Fruit fly (Drosophila melanogaster) whole organism, embryonic: ENCODE data around the gene Hsp67Ba.

Source experiments
- BEAF-32 ChIP-seq: fragments of 200-800 bp; sonication (Bioruptor generic); optimal IDR thresholded peaks from 3 replicates; lab custom pipeline; 2017; ENCODE audit warnings: missing biosample characterization, missing genetic modification characterization, mild to moderate bottlenecking, moderate library complexity, missing genetic modification reagents
- CG1024 ChIP-seq: fragments of 200-800 bp; sonication (Bioruptor generic); IDR thresholded peaks from 2 replicates; pipeline ENCODE4 v1.3.6; 2022; ENCODE audit warnings: missing biosample characterization, missing genetic modification characterization
- CG10274 ChIP-seq: fragments of 200-800 bp; sonication (Bioruptor generic); optimal IDR thresholded peaks from 3 replicates; lab custom pipeline; 2017; ENCODE audit warnings: missing biosample characterization, mild to moderate bottlenecking, missing genetic modification characterization
- CG10543 ChIP-seq: fragments of 200-800 bp; sonication (Bioruptor generic); optimal IDR thresholded peaks from 3 replicates; lab custom pipeline; 2017; ENCODE audit warnings: missing biosample characterization, mild to moderate bottlenecking, missing genetic modification characterization, moderate library complexity
- CG11093 ChIP-seq: fragments of 200-800 bp; sonication (Bioruptor generic); IDR thresholded peaks from 3 replicates; pipeline ENCODE4 v1.3.6; 2022; ENCODE audit warnings: missing biosample characterization, missing genetic modification characterization
- CG11456 ChIP-seq: fragments of 200-800 bp; sonication (Bioruptor generic); IDR thresholded peaks from 3 replicates; pipeline ENCODE4 v1.3.6; 2022; ENCODE audit warnings: missing biosample characterization, missing genetic modification characterization
- CG12071 ChIP-seq: fragments of 200-800 bp; sonication (Bioruptor generic); optimal IDR thresholded peaks from 3 replicates; lab custom pipeline; 2018; ENCODE audit warnings: missing biosample characterization, mild to moderate bottlenecking, missing genetic modification characterization
- CG13775 ChIP-seq: fragments of 200-800 bp; sonication (Bioruptor generic); optimal IDR thresholded peaks from 3 replicates; lab custom pipeline; 2017; ENCODE audit warnings: missing biosample characterization, mild to moderate bottlenecking, missing genetic modification characterization
- CG14050 ChIP-seq: fragments of 200-800 bp; sonication (Bioruptor generic); IDR thresholded peaks from 3 replicates; pipeline ENCODE4 v1.3.6; 2022; ENCODE audit warnings: missing biosample characterization, missing genetic modification characterization
- CG14710 ChIP-seq: fragments of 200-800 bp; sonication (Bioruptor generic); optimal IDR thresholded peaks from 3 replicates; lab custom pipeline; 2019; ENCODE audit warnings: missing biosample characterization, mild to moderate bottlenecking, missing genetic modification characterization, moderate library complexity
- CG1603 ChIP-seq: fragments of 200-800 bp; sonication (Bioruptor generic); optimal IDR thresholded peaks from 2 replicates; lab custom pipeline; 2019; ENCODE audit warnings: missing biosample characterization, mild to moderate bottlenecking, missing genetic modification characterization, moderate library complexity
- CG16779 ChIP-seq: fragments of 200-800 bp; sonication (Bioruptor generic); IDR thresholded peaks from 2 replicates; pipeline ENCODE4 v1.3.6; 2022; ENCODE audit warnings: missing biosample characterization, missing genetic modification characterization
- CG18262 ChIP-seq: fragments of 200-800 bp; optimal IDR thresholded peaks from 3 replicates; lab custom pipeline; 2019; ENCODE audit warnings: missing biosample characterization, mild to moderate bottlenecking, missing genetic modification characterization, moderate library complexity
- CG2202 ChIP-seq: fragments of 200-800 bp; sonication (Bioruptor generic); optimal IDR thresholded peaks from 2 replicates; lab custom pipeline; 2018; ENCODE audit warnings: missing biosample characterization, mild to moderate bottlenecking, missing genetic modification characterization
- CG33213 ChIP-seq: fragments of 200-800 bp; sonication (Bioruptor generic); optimal IDR thresholded peaks from 3 replicates; lab custom pipeline; 2016; ENCODE audit warnings: missing biosample characterization, missing genetic modification characterization
- CG4707 ChIP-seq: fragments of 200-800 bp; sonication (Bioruptor generic); optimal IDR thresholded peaks from 2 replicates; lab custom pipeline; 2018; ENCODE audit warnings: missing biosample characterization, mild to moderate bottlenecking, missing genetic modification characterization, moderate library complexity
- CG4730 ChIP-seq: fragments of 200-800 bp; sonication (Bioruptor generic); IDR thresholded peaks from 2 replicates; pipeline ENCODE4 v1.3.6; 2022; ENCODE audit warnings: missing biosample characterization, missing genetic modification characterization
- CG5953 ChIP-seq: fragments of 200-800 bp; sonication (Bioruptor generic); IDR thresholded peaks from 2 replicates; pipeline ENCODE4 v1.3.6; 2022; ENCODE audit warnings: missing biosample characterization, missing genetic modification characterization
- CG7556 ChIP-seq: fragments of 200-800 bp; sonication (Bioruptor generic); optimal IDR thresholded peaks from 2 replicates; lab custom pipeline; 2017; ENCODE audit warnings: missing biosample characterization, mild to moderate bottlenecking, missing genetic modification characterization
- Doc3 ChIP-seq: fragments of 200-800 bp; sonication (Bioruptor generic); IDR thresholded peaks from 3 replicates; pipeline ENCODE4 v1.3.6; 2022; ENCODE audit warnings: missing biosample characterization, missing genetic modification characterization; ENCODE audit not compliant: partially characterized antibody
- Dp ChIP-seq: fragments of 200-800 bp; sonication (Bioruptor generic); optimal IDR thresholded peaks from 2 replicates; lab custom pipeline; 2018; ENCODE audit warnings: missing biosample characterization, mild to moderate bottlenecking, missing genetic modification characterization, moderate library complexity
- HmgD ChIP-seq: fragments of 200-800 bp; sonication (Bioruptor generic); optimal IDR thresholded peaks from 3 replicates; lab custom pipeline; 2016; ENCODE audit warnings: missing biosample characterization, missing genetic modification characterization
- Hmx ChIP-seq: fragments of 200-800 bp; sonication (Bioruptor generic); optimal IDR thresholded peaks from 2 replicates; lab custom pipeline; 2016; ENCODE audit warnings: missing biosample characterization, missing genetic modification characterization
- Hr39 ChIP-seq: fragments of >200 bp; optimal IDR thresholded peaks from 2 replicates; lab custom pipeline; 2017
- Jarid2 ChIP-seq: fragments of 200-800 bp; sonication (Bioruptor generic); optimal IDR thresholded peaks from 3 replicates; lab custom pipeline; 2017; ENCODE audit warnings: mild to moderate bottlenecking, missing biosample characterization, missing genetic modification reagents, missing genetic modification characterization
- NK7.1 ChIP-seq: fragments of 200-800 bp; sonication (Bioruptor generic); optimal IDR thresholded peaks from 3 replicates; lab custom pipeline; 2016; ENCODE audit warnings: missing biosample characterization, missing genetic modification characterization
- Oaz ChIP-seq: fragments of 200-800 bp; sonication (Bioruptor generic); IDR thresholded peaks from 2 replicates; pipeline ENCODE4 v1.3.6; 2022; ENCODE audit warnings: missing biosample characterization, missing genetic modification characterization
- Stat92E ChIP-seq, 3 experiments: fragments of >200 bp in 2 of 3; fragments of 200-800 bp in 1 of 3; sonication (Bioruptor generic) in 1 of 3; optimal IDR thresholded peaks; 2 replicates each; lab custom pipeline; 2017 to 2019; ENCODE audit warnings: missing biosample characterization in 3 of 3, missing genetic modification characterization in 3 of 3, mild to moderate bottlenecking in 1 of 3, moderate library complexity in 1 of 3
- Trl ChIP-seq, 3 experiments: fragments of >200 bp in 2 of 3; fragments of 200-800 bp in 1 of 3; sonication (Bioruptor generic) in 1 of 3; optimal IDR thresholded peaks; 2 replicates in 1 of 3; 3 replicates in 2 of 3; lab custom pipeline; 2016 to 2017; ENCODE audit warnings: missing biosample characterization in 1 of 3, missing genetic modification characterization in 1 of 3
- Vsx1 ChIP-seq: fragments of 200-800 bp; sonication (Bioruptor generic); optimal IDR thresholded peaks from 2 replicates; lab custom pipeline; 2017; ENCODE audit warnings: missing biosample characterization, mild to moderate bottlenecking, missing genetic modification characterization, missing genetic modification reagents
- ac ChIP-seq: fragments of 200-800 bp; sonication (Bioruptor generic); optimal IDR thresholded peaks from 3 replicates; lab custom pipeline; 2017; ENCODE audit warnings: missing biosample characterization, mild to moderate bottlenecking, missing genetic modification characterization
- ap ChIP-seq: fragments of 200-800 bp; sonication (Bioruptor generic); IDR thresholded peaks from 2 replicates; pipeline ENCODE4 v1.3.6; 2022; ENCODE audit warnings: missing biosample characterization, missing genetic modification characterization
- btn ChIP-seq: fragments of 200-800 bp; sonication (Bioruptor generic); optimal IDR thresholded peaks from 2 replicates; lab custom pipeline; 2016; ENCODE audit warnings: missing biosample characterization, missing genetic modification characterization
- crp ChIP-seq, 2 experiments: fragments of 200-800 bp; sonication (Bioruptor generic); optimal IDR thresholded peaks; 2 replicates in 1 of 2; 3 replicates in 1 of 2; lab custom pipeline; 2017; ENCODE audit warnings: missing biosample characterization in 2 of 2, missing genetic modification characterization in 2 of 2, mild to moderate bottlenecking in 1 of 2, moderate library complexity in 1 of 2
- da ChIP-seq: fragments of 200-800 bp; sonication (Bioruptor generic); optimal IDR thresholded peaks from 2 replicates; lab custom pipeline; 2016; ENCODE audit warnings: missing biosample characterization, missing genetic modification characterization
- fd102C ChIP-seq: fragments of 200-800 bp; sonication (Bioruptor generic); optimal IDR thresholded peaks from 2 replicates; lab custom pipeline; 2018; ENCODE audit warnings: missing biosample characterization, mild to moderate bottlenecking, missing genetic modification characterization, moderate library complexity
- fd64A ChIP-seq: fragments of 200-800 bp; sonication (Bioruptor generic); optimal IDR thresholded peaks from 3 replicates; lab custom pipeline; 2018; ENCODE audit warnings: missing biosample characterization, mild to moderate bottlenecking, missing genetic modification characterization
- ftz-f1 ChIP-seq: fragments of 200-800 bp; sonication (Bioruptor generic); optimal IDR thresholded peaks from 2 replicates; lab custom pipeline; 2016; ENCODE audit warnings: missing biosample characterization, missing genetic modification characterization
- ham ChIP-seq: fragments of 200-800 bp; sonication (Bioruptor generic); IDR thresholded peaks from 2 replicates; pipeline ENCODE4 v1.3.6; 2022; ENCODE audit warnings: missing biosample characterization, missing genetic modification characterization
- hb ChIP-seq: fragments of 200-800 bp; sonication (Bioruptor generic); IDR thresholded peaks from 3 replicates; pipeline ENCODE4 v1.3.6; 2022; ENCODE audit warnings: missing biosample characterization, missing genetic modification characterization; ENCODE audit not compliant: partially characterized antibody
- her ChIP-seq: fragments of 200-800 bp; sonication (Bioruptor generic); optimal IDR thresholded peaks from 2 replicates; lab custom pipeline; 2016; ENCODE audit warnings: missing biosample characterization, missing genetic modification characterization
- mirr ChIP-seq: fragments of 200-800 bp; sonication (Bioruptor generic); optimal IDR thresholded peaks from 3 replicates; lab custom pipeline; 2018; ENCODE audit warnings: missing biosample characterization, mild to moderate bottlenecking, missing genetic modification characterization
- mld ChIP-seq: fragments of 200-800 bp; sonication (Bioruptor generic); IDR thresholded peaks from 3 replicates; pipeline ENCODE4 v1.3.6; 2022; ENCODE audit warnings: missing biosample characterization, missing genetic modification characterization; ENCODE audit not compliant: partially characterized antibody
- nmo ChIP-seq: fragments of 200-800 bp; sonication (Bioruptor generic); optimal IDR thresholded peaks from 2 replicates; lab custom pipeline; 2018; ENCODE audit warnings: missing biosample characterization, mild to moderate bottlenecking, missing genetic modification characterization, moderate library complexity
- onecut ChIP-seq: fragments of 200-800 bp; sonication (Bioruptor generic); IDR thresholded peaks from 2 replicates; pipeline ENCODE4 v1.3.6; 2022; ENCODE audit warnings: missing biosample characterization, missing genetic modification characterization
- org-1 ChIP-seq: fragments of 200-800 bp; sonication (Bioruptor generic); optimal IDR thresholded peaks from 2 replicates; lab custom pipeline; 2017; ENCODE audit warnings: missing biosample characterization, missing genetic modification characterization
- pzg ChIP-seq: fragments of 200-800 bp; sonication (Bioruptor generic); optimal IDR thresholded peaks from 3 replicates; lab custom pipeline; 2018; ENCODE audit warnings: missing biosample characterization, mild to moderate bottlenecking, missing genetic modification characterization, moderate library complexity
- shn ChIP-seq: fragments of 200-800 bp; sonication (Bioruptor generic); optimal IDR thresholded peaks from 3 replicates; lab custom pipeline; 2016; ENCODE audit warnings: missing biosample characterization, missing genetic modification characterization
- twi ChIP-seq: fragments of 200-800 bp; optimal IDR thresholded peaks from 2 replicates; lab custom pipeline; 2019; ENCODE audit warnings: missing biosample characterization, mild to moderate bottlenecking, missing genetic modification characterization, moderate library complexity

The Hsp67Ba gene

dm6 chr3L:9420054-9420818, 40.9 kb upstream of the Hsp67Ba start (continued):
- TF ChIP-seq twi (tag; lab: Kevin White, UChicago) = no peak
- TF ChIP-seq Trl (optimal IDR thresholded peaks at IDR 0.05; lab: Kevin White, UChicago) = peak in 1 of 2 experiments; percentile 1
- no peak for TF ChIP-seq Trl (GFP tag; optimal IDR thresholded peaks at IDR 0.05; lab: Kevin White, UChicago)
- TF ChIP-seq crp (GFP tag; optimal IDR thresholded peaks at IDR 0.05; lab: Kevin White, UChicago) = no peak
- TF ChIP-seq CG1024 = peak; percentile 26; the same call in 1 of the 2 replicates
- TF ChIP-seq shn (GFP tag; lab: Kevin White, UChicago) = no peak
- TF ChIP-seq nmo (GFP tag; lab: Kevin White, UChicago) = peak; percentile 46
- TF ChIP-seq CG18262 (tag; lab: Kevin White, UChicago) = peak; percentile 56
- TF ChIP-seq NK7.1 (GFP tag; lab: Kevin White, UChicago) = no peak
- TF ChIP-seq Hmx = no peak
- peak; percentile 50 for TF ChIP-seq org-1 (GFP tag; lab: Kevin White, UChicago)
- no peak for TF ChIP-seq her (GFP tag; lab: Kevin White, UChicago)
- TF ChIP-seq CG16779 = no peak
- TF ChIP-seq Hr39 = no peak
- no peak for TF ChIP-seq CG12071 (GFP tag; lab: Kevin White, UChicago)
- TF ChIP-seq Vsx1 = no peak
- TF ChIP-seq CG14710 = no peak
- TF ChIP-seq da = no peak
- TF ChIP-seq CG2202 (tag; lab: Kevin White, UChicago) = no peak
- TF ChIP-seq hb (GFP tag; lab: Robert Waterston, UW) = no peak
- TF ChIP-seq CG10543 = no peak
- no peak for TF ChIP-seq Oaz (GFP tag; lab: Robert Waterston, UW)
- no peak for TF ChIP-seq CG10274 (GFP tag; lab: Kevin White, UChicago)
- peak; percentile 62 for TF ChIP-seq CG7556 (GFP tag; lab: Kevin White, UChicago)
- no peak for TF ChIP-seq Dp (GFP tag; lab: Kevin White, UChicago)
- no peak for TF ChIP-seq ac (GFP tag; lab: Kevin White, UChicago)
- no peak for TF ChIP-seq pzg (GFP tag; lab: Kevin White, UChicago)
- TF ChIP-seq BEAF-32 (GFP tag; lab: Kevin White, UChicago) = no peak
- peak; percentile 24; the same call in 2 of the 3 replicates for TF ChIP-seq CG14050
- peak; percentile 70 for TF ChIP-seq CG1603 (tag; lab: Kevin White, UChicago)
- peak; percentile 62 for TF ChIP-seq ap (GFP tag; lab: Robert Waterston, UW)
- TF ChIP-seq CG11456 (GFP tag; lab: Robert Waterston, UW) = 0 out of 3 replicates have a peak, but pooled peaks have one; percentile 24
- no peak for TF ChIP-seq CG4707 (GFP tag; lab: Kevin White, UChicago)
- no peak for TF ChIP-seq ftz-f1 (GFP tag; lab: Kevin White, UChicago)
- no peak for TF ChIP-seq CG33213
- TF ChIP-seq Stat92E (GFP tag; optimal IDR thresholded peaks at IDR 0.05; lab: Kevin White, UChicago) = no peak
- TF ChIP-seq btn (GFP tag; lab: Kevin White, UChicago) = no peak
- no peak for TF ChIP-seq CG11093 (GFP tag; lab: Robert Waterston, UW)
- no peak for TF ChIP-seq CG4730 (GFP tag; lab: Robert Waterston, UW)
- no peak for TF ChIP-seq fd102C
- peak; percentile 23 for TF ChIP-seq CG13775 (GFP tag; lab: Kevin White, UChicago)
- TF ChIP-seq onecut = peak; percentile 27; the same call in 1 of the 2 replicates
- 0 out of 2 replicates have a peak, but pooled peaks have one; percentile 12 for TF ChIP-seq CG5953 (GFP tag; lab: Robert Waterston, UW)
- TF ChIP-seq fd64A (GFP tag; lab: Kevin White, UChicago) = no peak
- no peak for TF ChIP-seq mirr (GFP tag; lab: Kevin White, UChicago)
- TF ChIP-seq HmgD (GFP tag; lab: Kevin White, UChicago) = no peak
- TF ChIP-seq Jarid2 (GFP tag; lab: Kevin White, UChicago) = no peak
- no peak for TF ChIP-seq Doc3 (GFP tag; lab: Robert Waterston, UW)
- no peak for TF ChIP-seq mld
- no peak for TF ChIP-seq ham (GFP tag; lab: Robert Waterston, UW)
